Fruit fly (Drosophila melanogaster) whole organism, embryonic: ENCODE data around the gene CG2614.

Experiments used
- B-H1 ChIP-seq: fragments of 200-800 bp; sonication (Bioruptor generic); IDR thresholded peaks from 3 replicates; pipeline ENCODE4 v1.3.6; 2022; ENCODE audit warnings: missing biosample characterization, missing genetic modification characterization
- B-H2 ChIP-seq: fragments of 200-800 bp; sonication (Bioruptor generic); optimal IDR thresholded peaks from 2 replicates; lab custom pipeline; 2018; ENCODE audit warnings: missing biosample characterization, mild to moderate bottlenecking, missing genetic modification characterization
- CG13424 ChIP-seq: fragments of 200-800 bp; sonication (Bioruptor generic); optimal IDR thresholded peaks from 2 replicates; lab custom pipeline; 2019; ENCODE audit warnings: missing biosample characterization, mild to moderate bottlenecking, missing genetic modification characterization, moderate library complexity
- CG14860 ChIP-seq: fragments of 200-800 bp; sonication (Bioruptor generic); IDR thresholded peaks from 3 replicates; pipeline ENCODE4 v1.3.6; 2022; ENCODE audit warnings: missing biosample characterization, missing genetic modification characterization; ENCODE audit not compliant: partially characterized antibody
- CG15479 ChIP-seq: fragments of 200-800 bp; sonication (Bioruptor generic); optimal IDR thresholded peaks from 3 replicates; lab custom pipeline; 2019; ENCODE audit warnings: missing biosample characterization, mild to moderate bottlenecking, missing genetic modification characterization, moderate library complexity
- CG16815 ChIP-seq: fragments of 200-800 bp; sonication (Bioruptor generic); optimal IDR thresholded peaks from 3 replicates; lab custom pipeline; 2017; ENCODE audit warnings: missing biosample characterization, mild to moderate bottlenecking, missing genetic modification characterization
- CG17802 ChIP-seq: fragments of 200-800 bp; sonication (Bioruptor generic); optimal IDR thresholded peaks from 2 replicates; lab custom pipeline; 2018; ENCODE audit warnings: missing biosample characterization, mild to moderate bottlenecking, missing genetic modification characterization, moderate library complexity
- CG18764 ChIP-seq: fragments of 200-800 bp; sonication (Bioruptor generic); optimal IDR thresholded peaks from 3 replicates; lab custom pipeline; 2016; ENCODE audit warnings: missing biosample characterization, missing genetic modification characterization
- CG34224 ChIP-seq: fragments of 200-800 bp; sonication (Bioruptor generic); IDR thresholded peaks from 3 replicates; pipeline ENCODE4 v1.3.6; 2022; ENCODE audit warnings: missing biosample characterization, missing genetic modification characterization; ENCODE audit not compliant: partially characterized antibody
- CG4617 ChIP-seq: fragments of 200-800 bp; sonication (Bioruptor generic); optimal IDR thresholded peaks from 3 replicates; lab custom pipeline; 2016; ENCODE audit warnings: missing biosample characterization, missing genetic modification characterization, borderline replicate concordance
- CG4730 ChIP-seq: fragments of 200-800 bp; sonication (Bioruptor generic); IDR thresholded peaks from 2 replicates; pipeline ENCODE4 v1.3.6; 2022; ENCODE audit warnings: missing biosample characterization, missing genetic modification characterization
- CG5953 ChIP-seq: fragments of 200-800 bp; sonication (Bioruptor generic); IDR thresholded peaks from 2 replicates; pipeline ENCODE4 v1.3.6; 2022; ENCODE audit warnings: missing biosample characterization, missing genetic modification characterization
- CG6175 ChIP-seq: fragments of 200-800 bp; sonication (Bioruptor generic); IDR thresholded peaks from 3 replicates; pipeline ENCODE4 v1.3.6; 2022; ENCODE audit warnings: missing biosample characterization, missing genetic modification characterization
- CG7271 ChIP-seq: fragments of 200-800 bp; sonication (Bioruptor generic); optimal IDR thresholded peaks from 2 replicates; lab custom pipeline; 2018; ENCODE audit warnings: missing biosample characterization, mild to moderate bottlenecking, missing genetic modification characterization, moderate library complexity
- CG7963 ChIP-seq: fragments of 200-800 bp; sonication (Bioruptor generic); IDR thresholded peaks from 3 replicates; pipeline ENCODE4 v1.3.6; 2022; ENCODE audit warnings: missing biosample characterization, missing genetic modification characterization; ENCODE audit not compliant: partially characterized antibody
- CG8089 ChIP-seq: fragments of 200-800 bp; sonication (Bioruptor generic); optimal IDR thresholded peaks from 3 replicates; lab custom pipeline; 2016; ENCODE audit warnings: missing biosample characterization, missing genetic modification characterization
- CG8765 ChIP-seq: fragments of 200-800 bp; sonication (Bioruptor generic); IDR thresholded peaks from 2 replicates; pipeline ENCODE4 v1.3.6; 2022; ENCODE audit warnings: missing biosample characterization, missing genetic modification characterization
- CG9215 ChIP-seq: fragments of 200-800 bp; sonication (Bioruptor generic); IDR thresholded peaks from 2 replicates; pipeline ENCODE4 v1.3.6; 2022; ENCODE audit warnings: missing biosample characterization, missing genetic modification characterization
- CG9817 ChIP-seq: fragments of 200-800 bp; sonication (Bioruptor generic); optimal IDR thresholded peaks from 2 replicates; lab custom pipeline; 2018; ENCODE audit warnings: missing biosample characterization, mild to moderate bottlenecking, missing genetic modification characterization, moderate library complexity
- CrebB ChIP-seq: fragments of 200-800 bp; sonication (Bioruptor generic); optimal IDR thresholded peaks from 3 replicates; lab custom pipeline; 2018; ENCODE audit warnings: missing biosample characterization, mild to moderate bottlenecking, missing genetic modification characterization
- Doc3 ChIP-seq: fragments of 200-800 bp; sonication (Bioruptor generic); IDR thresholded peaks from 3 replicates; pipeline ENCODE4 v1.3.6; 2022; ENCODE audit warnings: missing biosample characterization, missing genetic modification characterization; ENCODE audit not compliant: partially characterized antibody
- Dref ChIP-seq: fragments of 200-800 bp; sonication (Bioruptor generic); IDR thresholded peaks from 2 replicates; pipeline ENCODE4 v1.3.6; 2022; ENCODE audit warnings: missing biosample characterization, missing genetic modification characterization
- H2.0 ChIP-seq: fragments of 200-800 bp; sonication (Bioruptor generic); IDR thresholded peaks from 2 replicates; pipeline ENCODE4 v1.3.6; 2022; ENCODE audit warnings: missing biosample characterization, missing genetic modification characterization
- Hr78 ChIP-seq, 2 experiments: fragments of 200-800 bp in 1 of 2; fragments of >200 bp in 1 of 2; sonication (Bioruptor generic) in 1 of 2; optimal IDR thresholded peaks; 2 replicates each; lab custom pipeline; 2017 to 2019; ENCODE audit warnings: missing biosample characterization in 2 of 2, missing genetic modification characterization in 2 of 2, mild to moderate bottlenecking in 1 of 2, moderate library complexity in 1 of 2
- Hsf ChIP-seq: fragments of 200-800 bp; sonication (Bioruptor generic); optimal IDR thresholded peaks from 3 replicates; lab custom pipeline; 2016; ENCODE audit warnings: missing biosample characterization, missing genetic modification characterization
- Jarid2 ChIP-seq: fragments of 200-800 bp; sonication (Bioruptor generic); optimal IDR thresholded peaks from 3 replicates; lab custom pipeline; 2017; ENCODE audit warnings: mild to moderate bottlenecking, missing biosample characterization, missing genetic modification reagents, missing genetic modification characterization
- Myb ChIP-seq: fragments of 200-800 bp; sonication (Bioruptor generic); optimal IDR thresholded peaks from 2 replicates; lab custom pipeline; 2016; ENCODE audit warnings: missing biosample characterization, missing genetic modification characterization
- Nf-YA ChIP-seq: fragments of 200-800 bp; sonication (Bioruptor generic); IDR thresholded peaks from 2 replicates; pipeline ENCODE4 v1.3.6; 2022; ENCODE audit warnings: missing biosample characterization, missing genetic modification characterization
- Optix ChIP-seq: fragments of 200-800 bp; sonication (Bioruptor generic); IDR thresholded peaks from 3 replicates; pipeline ENCODE4 v1.3.6; 2022; ENCODE audit warnings: missing biosample characterization, missing genetic modification characterization
- Scr ChIP-seq: fragments of 200-800 bp; sonication (Bioruptor generic); IDR thresholded peaks from 2 replicates; pipeline ENCODE4 v1.3.6; 2022; ENCODE audit warnings: missing biosample characterization, missing genetic modification characterization; ENCODE audit not compliant: partially characterized antibody
- Spps ChIP-seq: fragments of 200-800 bp; sonication (Bioruptor generic); optimal IDR thresholded peaks from 2 replicates; lab custom pipeline; 2018; ENCODE audit warnings: missing biosample characterization, mild to moderate bottlenecking, missing genetic modification characterization
- Taf1 ChIP-seq: fragments of 200-800 bp; sonication (Bioruptor generic); IDR thresholded peaks from 2 replicates; pipeline ENCODE4 v1.3.6; 2022; ENCODE audit warnings: missing biosample characterization, missing genetic modification characterization
- Trl ChIP-seq, 3 experiments: fragments of >200 bp in 2 of 3; fragments of 200-800 bp in 1 of 3; sonication (Bioruptor generic) in 1 of 3; optimal IDR thresholded peaks; 2 replicates in 1 of 3; 3 replicates in 2 of 3; lab custom pipeline; 2016 to 2017; ENCODE audit warnings: missing biosample characterization in 1 of 3, missing genetic modification characterization in 1 of 3
- br ChIP-seq: fragments of >200 bp; optimal IDR thresholded peaks from 2 replicates; lab custom pipeline; 2017
- chinmo ChIP-seq: fragments of 200-800 bp; sonication (Bioruptor generic); IDR thresholded peaks from 4 replicates; pipeline ENCODE4 v1.3.6; 2022; ENCODE audit warnings: missing biosample characterization, missing genetic modification characterization; ENCODE audit not compliant: partially characterized antibody
- crc ChIP-seq: fragments of 200-800 bp; sonication (Bioruptor generic); optimal IDR thresholded peaks from 2 replicates; lab custom pipeline; 2016; ENCODE audit warnings: missing biosample characterization, missing genetic modification characterization
- h ChIP-seq: fragments of >200 bp; optimal IDR thresholded peaks from 2 replicates; lab custom pipeline; 2017
- hbn ChIP-seq: fragments of 200-800 bp; sonication (Bioruptor generic); IDR thresholded peaks from 2 replicates; pipeline ENCODE4 v1.3.6; 2022; ENCODE audit warnings: missing biosample characterization, missing genetic modification characterization; ENCODE audit not compliant: partially characterized antibody
- klu ChIP-seq: fragments of 200-800 bp; sonication (Bioruptor generic); IDR thresholded peaks from 2 replicates; pipeline ENCODE4 v1.3.6; 2022; ENCODE audit warnings: missing biosample characterization, missing genetic modification characterization
- nau ChIP-seq: fragments of 200-800 bp; sonication (Bioruptor generic); optimal IDR thresholded peaks from 3 replicates; lab custom pipeline; 2017; ENCODE audit warnings: missing biosample characterization, mild to moderate bottlenecking, missing genetic modification characterization, missing genetic modification reagents
- p53 ChIP-seq: fragments of 200-800 bp; sonication (Bioruptor generic); optimal IDR thresholded peaks from 2 replicates; lab custom pipeline; 2016; ENCODE audit warnings: missing biosample characterization, missing genetic modification characterization
- pho ChIP-seq: fragments of 200-800 bp; sonication (Bioruptor generic); optimal IDR thresholded peaks from 2 replicates; lab custom pipeline; 2016; ENCODE audit warnings: missing biosample characterization, missing genetic modification characterization
- row ChIP-seq: fragments of 200-800 bp; sonication (Bioruptor generic); IDR thresholded peaks from 3 replicates; pipeline ENCODE4 v1.3.6; 2022; ENCODE audit warnings: missing biosample characterization, missing genetic modification characterization
- sd ChIP-seq: fragments of 200-800 bp; sonication (Bioruptor generic); optimal IDR thresholded peaks from 3 replicates; lab custom pipeline; 2018; ENCODE audit warnings: missing biosample characterization, mild to moderate bottlenecking, missing genetic modification characterization, moderate library complexity
- sens ChIP-seq: fragments of 200-800 bp; sonication (Bioruptor generic); peaks from one replicate; lab custom pipeline; 2016; ENCODE audit warnings: missing biosample characterization, missing genetic modification characterization
- sim ChIP-seq: fragments of 200-800 bp; sonication (Bioruptor generic); IDR thresholded peaks from 2 replicates; pipeline ENCODE4 v1.3.6; 2022; ENCODE audit warnings: missing biosample characterization, missing genetic modification characterization
- tgo ChIP-seq: fragments of 200-800 bp; sonication (Bioruptor generic); IDR thresholded peaks from 3 replicates; pipeline ENCODE4 v1.3.6; 2022; ENCODE audit warnings: missing biosample characterization, missing genetic modification characterization
- tna ChIP-seq: fragments of 200-800 bp; sonication (Bioruptor generic); IDR thresholded peaks from 2 replicates; pipeline ENCODE4 v1.3.6; 2022; ENCODE audit warnings: missing biosample characterization, missing genetic modification characterization; ENCODE audit not compliant: partially characterized antibody
- tx ChIP-seq: fragments of 200-800 bp; sonication (Bioruptor generic); optimal IDR thresholded peaks from 2 replicates; lab custom pipeline; 2016; ENCODE audit warnings: missing biosample characterization, missing genetic modification characterization
- usp ChIP-seq: fragments of >200 bp; optimal IDR thresholded peaks from 2 replicates; lab custom pipeline; 2017; ENCODE audit warnings: missing biosample characterization, missing genetic modification characterization

The CG2614 gene

DNA sequence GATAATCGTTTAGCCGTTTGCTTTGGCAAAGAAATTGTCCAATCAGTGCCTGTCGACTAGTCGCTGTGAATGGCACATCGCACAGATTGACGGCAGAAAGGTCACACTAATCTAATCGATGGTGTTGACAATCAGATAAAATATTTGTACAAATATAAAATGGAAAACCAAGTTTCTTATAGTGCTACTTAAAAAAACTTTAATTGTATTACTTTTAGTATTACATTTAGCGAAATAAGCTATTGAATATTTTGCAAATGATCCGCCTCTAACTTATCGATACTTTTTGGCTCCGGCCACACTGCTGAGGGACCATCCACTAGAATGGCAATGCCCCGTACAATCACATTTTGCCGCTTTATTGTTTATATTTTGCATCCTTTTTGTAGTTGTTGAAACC lies at the start of gene CG2614, which contains the start of gene brun (continued):
- TF ChIP-seq B-H2 (GFP tag; lab: Kevin White, UChicago) (no peak), Myb (GFP tag; lab: Kevin White, UChicago) (peak; percentile 52), Doc3 (peak; percentile 91), sim (GFP tag; lab: Robert Waterston, UW) (no peak), Trl (optimal IDR thresholded peaks at IDR 0.05; lab: Kevin White, UChicago) (no peak), Trl (GFP tag; optimal IDR thresholded peaks at IDR 0.05; lab: Kevin White, UChicago) (peak; percentile 74), tx (GFP tag; lab: Kevin White, UChicago) (peak; percentile 61), B-H1 (GFP tag; lab: Robert Waterston, UW) (peak; percentile 63), tna (GFP tag; lab: Robert Waterston, UW) (no peak; the same call in 1 of the 2 replicates), CG9817 (tag; lab: Kevin White, UChicago) (peak; percentile 66), Hsf (GFP tag; lab: Kevin White, UChicago) (peak; percentile 79), chinmo (GFP tag; lab: Robert Waterston, UW) (peak; percentile 76; the same call in 2 of the 4 replicates), crc (GFP tag; lab: Kevin White, UChicago) (peak; percentile 3), Optix (GFP tag; lab: Robert Waterston, UW) (peak; percentile 55; the same call in 2 of the 3 replicates), tgo (GFP tag; lab: Robert Waterston, UW) (peak; percentile 83), Scr (GFP tag; lab: Robert Waterston, UW) (peak; percentile 94), Dref (GFP tag; lab: Robert Waterston, UW) (peak; percentile 58; the same call in 1 of the 2 replicates), nau (GFP tag; lab: Kevin White, UChicago) (no peak), CG18764 (GFP tag; lab: Kevin White, UChicago) (no peak), CG5953 (GFP tag; lab: Robert Waterston, UW) (0 out of 2 replicates have a peak, but pooled peaks have one; percentile 29), CG8089 (GFP tag; lab: Kevin White, UChicago) (peak; percentile 37), CG34224 (GFP tag; lab: Robert Waterston, UW) (peak; percentile 91), Taf1 (GFP tag; lab: Robert Waterston, UW) (0 out of 2 replicates have a peak, but pooled peaks have one; percentile 7), pho (GFP tag; lab: Kevin White, UChicago) (peak; percentile 73), Hr78 (GFP tag; optimal IDR thresholded peaks at IDR 0.05; lab: Kevin White, UChicago) (no peak), Nf-YA (peak; percentile 73; the same call in 1 of the 2 replicates), usp (GFP tag; lab: Kevin White, UChicago) (no peak), CG6175 (GFP tag; lab: Robert Waterston, UW) (no peak), CG7963 (peak; percentile 49; the same call in 1 of the 3 replicates), CG8765 (GFP tag; lab: Robert Waterston, UW) (no peak), row (peak; percentile 96), H2.0 (GFP tag; lab: Robert Waterston, UW) (peak; percentile 62; the same call in 1 of the 2 replicates), CG17802 (tag; lab: Kevin White, UChicago) (no peak), CG13424 (tag; lab: Kevin White, UChicago) (peak; percentile 72), CG9215 (GFP tag; lab: Robert Waterston, UW) (peak; percentile 97), CG15479 (GFP tag; lab: Kevin White, UChicago) (no peak), CG7271 (tag; lab: Kevin White, UChicago) (no peak), sens (peak; percentile 99), Spps (tag; lab: Kevin White, UChicago) (peak; percentile 30), CG4617 (GFP tag; lab: Kevin White, UChicago) (peak; percentile 95), CG16815 (GFP tag; lab: Kevin White, UChicago) (peak; percentile 38), CG4730 (GFP tag; lab: Robert Waterston, UW) (peak; percentile 71), Jarid2 (GFP tag; lab: Kevin White, UChicago) (no peak), sd (tag; lab: Kevin White, UChicago) (no peak), klu (peak; percentile 57; the same call in 1 of the 2 replicates), p53 (GFP tag; lab: Kevin White, UChicago) (peak; percentile 28), CG14860 (GFP tag; lab: Robert Waterston, UW) (peak; percentile 81; the same call in 2 of the 3 replicates), hbn (GFP tag; lab: Robert Waterston, UW) (peak; percentile 83), h (lab: Kevin White, UChicago) (no peak), br (lab: Kevin White, UChicago) (no peak), CrebB (tag; lab: Kevin White, UChicago) (peak; percentile 16)
